Worm (Caenorhabditis elegans) whole organism, L2 larva: Measurements from ENCODE around the gene W02A2.12.

Experiments used
- C34F6.9 ChIP-seq: fragments of 150-350 bp; optimal IDR thresholded peaks from 2 replicates; lab custom pipeline; 2014; ENCODE audit warnings: missing biosample characterization, missing genetic modification characterization
- F13H6.1 ChIP-seq: sonication (generic microtip); optimal IDR thresholded peaks from 2 replicates; lab custom pipeline; 2016; ENCODE audit warnings: missing genetic modification characterization, missing compliant biosample characterization
- R02D3.7 ChIP-seq: fragments of 150-350 bp; optimal IDR thresholded peaks from 2 replicates; lab custom pipeline; 2014; ENCODE audit warnings: missing biosample characterization, missing genetic modification characterization
- Y55F3AM.14 ChIP-seq: fragments of 200-800 bp; sonication (Bioruptor generic); optimal IDR thresholded peaks from 2 replicates; lab custom pipeline; 2018; ENCODE audit warnings: mild to moderate bottlenecking, missing genetic modification characterization, missing compliant biosample characterization
- ZK546.5 ChIP-seq: sonication (generic microtip); optimal IDR thresholded peaks from 2 replicates; lab custom pipeline; 2017; ENCODE audit warnings: missing biosample characterization, missing genetic modification characterization
- blmp-1 ChIP-seq: sonication (generic microtip); optimal IDR thresholded peaks from 2 replicates; lab custom pipeline; 2017; ENCODE audit warnings: missing genetic modification characterization, mild to moderate bottlenecking, missing compliant biosample characterization, antibody characterized with exemption, moderate library complexity; ENCODE audit not compliant: insufficient read depth
- ceh-16 ChIP-seq: fragments of 150-350 bp; optimal IDR thresholded peaks from 2 replicates; lab custom pipeline; 2014; ENCODE audit warnings: missing biosample characterization, missing genetic modification characterization
- ceh-82 ChIP-seq: fragments of 150-350 bp; optimal IDR thresholded peaks from 2 replicates; lab custom pipeline; 2014; ENCODE audit warnings: missing biosample characterization, missing genetic modification characterization
- crh-2 ChIP-seq: sonication (generic microtip); optimal IDR thresholded peaks from 2 replicates; lab custom pipeline; 2017; ENCODE audit warnings: missing biosample characterization, missing genetic modification characterization
- dmd-4 ChIP-seq: sonication (generic microtip); optimal IDR thresholded peaks from 2 replicates; lab custom pipeline; 2017; ENCODE audit warnings: missing biosample characterization, missing genetic modification characterization
- elt-1 ChIP-seq: fragments of 150-350 bp; optimal IDR thresholded peaks from 2 replicates; lab custom pipeline; 2014; ENCODE audit warnings: missing biosample characterization, missing genetic modification characterization
- fos-1 ChIP-seq: fragments of 150-350 bp; optimal IDR thresholded peaks from 2 replicates; lab custom pipeline; 2014; ENCODE audit warnings: missing biosample characterization, missing genetic modification characterization
- lin-13 ChIP-seq: fragments of 150-350 bp; optimal IDR thresholded peaks from 2 replicates; lab custom pipeline; 2014; ENCODE audit warnings: missing biosample characterization, missing genetic modification reagents, missing genetic modification characterization
- lsy-2 ChIP-seq, 2 experiments: fragments of 150-350 bp in 1 of 2; sonication (generic microtip) in 1 of 2; optimal IDR thresholded peaks; 2 replicates each; lab custom pipeline; 2014 to 2017; ENCODE audit warnings: missing biosample characterization in 2 of 2, missing genetic modification characterization in 2 of 2
- mab-5 ChIP-seq: fragments of 150-350 bp; optimal IDR thresholded peaks from 2 replicates; lab custom pipeline; 2014; ENCODE audit warnings: missing biosample characterization, missing genetic modification characterization
- nhr-129 ChIP-seq: fragments of 150-350 bp; optimal IDR thresholded peaks from 2 replicates; lab custom pipeline; 2014; ENCODE audit warnings: missing biosample characterization, missing genetic modification characterization
- nhr-23 ChIP-seq: fragments of 150-350 bp; optimal IDR thresholded peaks from 2 replicates; lab custom pipeline; 2014; ENCODE audit warnings: missing biosample characterization, missing genetic modification reagents, missing genetic modification characterization
- nhr-25 ChIP-seq: fragments of 150-350 bp; sonication (generic microtip); optimal IDR thresholded peaks from 3 replicates; lab custom pipeline; 2014; ENCODE audit warnings: missing biosample characterization, missing genetic modification characterization
- nhr-6 ChIP-seq: fragments of 150-350 bp; optimal IDR thresholded peaks from 2 replicates; lab custom pipeline; 2014; ENCODE audit warnings: missing biosample characterization, missing genetic modification characterization
- nhr-77 ChIP-seq: fragments of 150-350 bp; optimal IDR thresholded peaks from 2 replicates; lab custom pipeline; 2014; ENCODE audit warnings: missing biosample characterization, missing genetic modification characterization
- sem-4 ChIP-seq: fragments of 150-350 bp; optimal IDR thresholded peaks from 2 replicates; lab custom pipeline; 2014; ENCODE audit warnings: missing biosample characterization, missing genetic modification reagents, missing genetic modification characterization
- skn-1 ChIP-seq: sonication (generic microtip); optimal IDR thresholded peaks from 2 replicates; lab custom pipeline; 2017; ENCODE audit warnings: missing biosample characterization, missing genetic modification characterization
- sma-3 ChIP-seq: sonication (generic microtip); optimal IDR thresholded peaks from 2 replicates; lab custom pipeline; 2016; ENCODE audit warnings: missing genetic modification reagents, missing genetic modification characterization, missing compliant biosample characterization
- sma-9 ChIP-seq, 2 experiments: fragments of 150-350 bp in 1 of 2; sonication (generic microtip) in 1 of 2; optimal IDR thresholded peaks; 2 replicates each; lab custom pipeline; 2014 to 2016; ENCODE audit warnings: missing genetic modification characterization in 2 of 2, mild to moderate bottlenecking in 1 of 2, missing biosample characterization in 1 of 2, missing compliant biosample characterization in 1 of 2, missing genetic modification reagents in 1 of 2, moderate library complexity in 1 of 2
- snpc-4 ChIP-seq: fragments of 150-350 bp; optimal IDR thresholded peaks from 2 replicates; lab custom pipeline; 2014; ENCODE audit warnings: missing biosample characterization, missing genetic modification characterization
- unc-39 ChIP-seq: fragments of 150-350 bp; optimal IDR thresholded peaks from 2 replicates; lab custom pipeline; 2014; ENCODE audit warnings: missing biosample characterization, missing genetic modification characterization
- unc-55 ChIP-seq: fragments of 150-350 bp; sonication (generic microtip); optimal IDR thresholded peaks from 3 replicates; lab custom pipeline; 2014; ENCODE audit warnings: missing biosample characterization, missing genetic modification reagents, missing genetic modification characterization
- ztf-1 ChIP-seq: fragments of 200-800 bp; sonication (Bioruptor generic); conservative IDR thresholded peaks from 2 replicates; pipeline ENCODE4 v1.3.6; 2022; ENCODE audit warnings: missing genetic modification characterization, missing compliant biosample characterization
- ztf-11 ChIP-seq: sonication (generic microtip); optimal IDR thresholded peaks from 2 replicates; lab custom pipeline; 2017; ENCODE audit warnings: missing biosample characterization, missing genetic modification characterization

The W02A2.12 gene

ce11 chrIV:13313156-13313555, 35.5 kb downstream of the W02A2.12 start:
- no peak for TF ChIP-seq R02D3.7 (tag; lab: Kevin White, UChicago)
- peak; percentile 4 for TF ChIP-seq fos-1 (tag; lab: Kevin White, UChicago)
- TF ChIP-seq unc-39 (tag; lab: Kevin White, UChicago) = no peak
- TF ChIP-seq ceh-16 (tag; lab: Kevin White, UChicago) = no peak
- TF ChIP-seq nhr-129 (tag; lab: Kevin White, UChicago) = peak; percentile 36
- no peak for TF ChIP-seq nhr-77
- TF ChIP-seq sma-9 (GFP tag; optimal IDR thresholded peaks at IDR 0.05; lab: Kevin White, UChicago) = peak; percentile 3
- no peak for TF ChIP-seq sma-9 (tag; optimal IDR thresholded peaks at IDR 0.05; lab: Kevin White, UChicago)
- no peak for TF ChIP-seq unc-55 (GFP tag; lab: Kevin White, UChicago)
- TF ChIP-seq, all 48 proteins: peak for 3

- peak; percentile 4 for TF ChIP-seq C34F6.9 (tag; lab: Kevin White, UChicago)
- no peak for TF ChIP-seq sem-4 (tag; lab: Kevin White, UChicago)
- peak; percentile 34 for TF ChIP-seq nhr-129 (tag; lab: Kevin White, UChicago)
- TF ChIP-seq crh-2 (tag; lab: Kevin White, UChicago) = peak; percentile 2
- peak in 1 of 2 experiments; percentile 34 for TF ChIP-seq lsy-2 (tag; optimal IDR thresholded peaks at IDR 0.05; lab: Kevin White, UChicago)
- TF ChIP-seq ZK546.5 (tag; lab: Kevin White, UChicago) = no peak
These were observed 37.1 kb downstream of the W02A2.12 start for ce11 chrIV:13311331-13312034.

- no peak for TF ChIP-seq blmp-1 (tag; lab: Kevin White, UChicago)
- TF ChIP-seq skn-1 (tag; lab: Kevin White, UChicago) = no peak
- no peak for TF ChIP-seq F13H6.1 (tag; lab: Kevin White, UChicago)
- no peak for TF ChIP-seq nhr-77
- no peak for TF ChIP-seq snpc-4 (tag; lab: Kevin White, UChicago)
- TF ChIP-seq, all 48 proteins: peak for 0
These were observed 39.0 kb downstream of the W02A2.12 start for ce11 chrIV:13309636-13310035.

- TF ChIP-seq ztf-11 (tag; lab: Kevin White, UChicago) (no peak), unc-55 (GFP tag; lab: Kevin White, UChicago) (peak; percentile 17)
These were observed 43.8 kb downstream of the W02A2.12 start for ce11 chrIV:13304786-13305185.

- TF ChIP-seq sma-3 = no peak
- TF ChIP-seq ztf-1 (GFP tag; lab: Robert Waterston, UW) = no peak
- TF ChIP-seq Y55F3AM.14 (GFP tag; lab: Kevin White, UChicago) = no peak
- no peak for TF ChIP-seq dmd-4 (tag; lab: Kevin White, UChicago)
- TF ChIP-seq elt-1 (tag; lab: Kevin White, UChicago) = no peak
- no peak for TF ChIP-seq nhr-6 (tag; lab: Kevin White, UChicago)
These were observed 45.2 kb downstream of the W02A2.12 start, which contains the start of gene Y67H2A.7 for ce11 chrIV:13303442-13303841. Gene Y67H2A.7, plus strand, starts transcription at chrIV:13303742.

- no peak for TF ChIP-seq mab-5 (tag; lab: Kevin White, UChicago)
- TF ChIP-seq ceh-82 (tag; lab: Kevin White, UChicago) = no peak
- no peak for TF ChIP-seq nhr-25 (tag; lab: Kevin White, UChicago)
- TF ChIP-seq crh-2 (tag; lab: Kevin White, UChicago) = no peak
- TF ChIP-seq nhr-23 (tag; lab: Kevin White, UChicago) = no peak
- no peak for TF ChIP-seq C34F6.9 (tag; lab: Kevin White, UChicago)
- TF ChIP-seq R02D3.7 (tag; lab: Kevin White, UChicago) = no peak
- no peak for TF ChIP-seq lin-13 (GFP tag; lab: Kevin White, UChicago)
- TF ChIP-seq nhr-129 (tag; lab: Kevin White, UChicago) = no peak
These were observed 48.0 kb downstream of the W02A2.12 start, which contains the start of gene csn-6 for ce11 chrIV:13300591-13300990. Gene csn-6, plus strand, starts transcription at chrIV:13300824.
